Fruit fly (Drosophila melanogaster): ENCODE data around the gene Hph.

The Hph gene

dm6 chr3R:5317654-5318129 lies 60.9 kb downstream of the Hph start:
- no peak for TF ChIP-seq noc (tag; optimal IDR thresholded peaks at IDR 0.05)
